Worm (Caenorhabditis elegans) whole organism, midembryonic: ENCODE data around the gene C32D5.14.

ENCODE experiments used
- T22C8.4 ChIP-seq: fragments of 200-800 bp; sonication (Bioruptor generic); IDR thresholded peaks from 2 replicates; pipeline ENCODE4 v1.3.6; 2022; ENCODE audit warnings: missing genetic modification characterization, missing compliant biosample characterization
- flt-1 ChIP-seq: fragments of 200-800 bp; sonication (Bioruptor generic); IDR thresholded peaks from 2 replicates; pipeline ENCODE4 v1.3.6; 2022; ENCODE audit warnings: missing genetic modification characterization, missing compliant biosample characterization
- klf-2 ChIP-seq: fragments of 200-800 bp; sonication (Bioruptor generic); conservative IDR thresholded peaks from 2 replicates; pipeline ENCODE4 v1.3.6; 2022; ENCODE audit warnings: missing genetic modification reagents, missing genetic modification characterization, missing compliant biosample characterization
- ref-1 ChIP-seq: fragments of 200-800 bp; sonication (Bioruptor generic); conservative IDR thresholded peaks from 2 replicates; pipeline ENCODE4 v1.3.6; 2022; ENCODE audit warnings: missing genetic modification reagents, missing genetic modification characterization, missing compliant biosample characterization
- ztf-23 ChIP-seq: fragments of 200-800 bp; sonication (Bioruptor generic); IDR thresholded peaks from 2 replicates; pipeline ENCODE4 v1.3.6; 2022; ENCODE audit warnings: missing genetic modification reagents, missing genetic modification characterization, missing compliant biosample characterization
- ztf-29 ChIP-seq: fragments of 200-800 bp; sonication (Bioruptor generic); IDR thresholded peaks from 2 replicates; pipeline ENCODE4 v1.3.6; 2022; ENCODE audit warnings: missing genetic modification reagents, missing genetic modification characterization, missing compliant biosample characterization

DNA sequence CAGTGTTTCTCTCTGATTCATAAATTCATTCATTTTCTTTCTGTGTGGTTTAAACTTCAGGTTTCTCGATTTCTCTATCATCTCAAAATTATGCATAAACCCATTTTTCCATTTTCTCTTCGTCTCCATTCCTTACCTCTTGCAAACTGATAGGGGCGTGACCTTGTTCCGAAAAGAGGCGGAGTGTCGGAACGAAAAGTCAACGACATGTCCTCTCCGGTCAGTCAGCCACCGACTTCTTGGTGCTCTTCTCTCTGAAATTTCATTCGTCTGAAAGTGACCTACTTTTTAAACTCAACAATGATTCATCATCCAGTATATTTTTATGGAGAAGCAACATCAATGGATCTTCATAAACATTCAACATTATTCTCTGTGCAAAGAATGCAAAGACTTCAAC, 45.6 kb downstream of the C32D5.14 start, which contains the start of gene F58F12.12:
- TF ChIP-seq ztf-23 (GFP tag; lab: Robert Waterston, UW) (no peak), klf-2 (GFP tag; lab: Robert Waterston, UW) (no peak), T22C8.4 (GFP tag; lab: Robert Waterston, UW) (no peak), ref-1 (GFP tag; lab: Robert Waterston, UW) (no peak), ztf-29 (no peak), flt-1 (GFP tag; lab: Robert Waterston, UW) (no peak)
